Fruit fly (Drosophila melanogaster) whole organism, prepupa: ENCODE measurements around the gene CG33333.

Source experiments
- Blimp-1 ChIP-seq: fragments of 200-800 bp; sonication (Bioruptor generic); optimal IDR thresholded peaks from 3 replicates; lab custom pipeline; 2017; ENCODE audit warnings: missing biosample characterization, missing genetic modification characterization, mild to moderate bottlenecking, moderate library complexity, missing genetic modification reagents
- CG10631 ChIP-seq: fragments of 200-800 bp; sonication (Bioruptor generic); optimal IDR thresholded peaks from 2 replicates; lab custom pipeline; 2016; ENCODE audit warnings: missing biosample characterization, missing genetic modification characterization
- CG10669 ChIP-seq: fragments of 200-800 bp; sonication (Bioruptor generic); optimal IDR thresholded peaks from 3 replicates; lab custom pipeline; 2018; ENCODE audit warnings: missing biosample characterization, mild to moderate bottlenecking, missing genetic modification characterization, moderate library complexity
- CG11294 ChIP-seq: fragments of 200-800 bp; sonication (Bioruptor generic); IDR thresholded peaks from 2 replicates; pipeline ENCODE4 v1.3.6; 2022; ENCODE audit warnings: missing biosample characterization, missing genetic modification characterization
- CG11762 ChIP-seq: fragments of 200-800 bp; sonication (Bioruptor generic); optimal IDR thresholded peaks from 3 replicates; lab custom pipeline; 2016; ENCODE audit warnings: missing biosample characterization, missing genetic modification characterization; ENCODE audit not compliant: insufficient read depth
- CG11902 ChIP-seq: fragments of 200-800 bp; sonication (Bioruptor generic); optimal IDR thresholded peaks from 3 replicates; lab custom pipeline; 2016; ENCODE audit warnings: missing biosample characterization, missing genetic modification characterization
- CG15336 ChIP-seq: fragments of 200-800 bp; sonication (Bioruptor generic); IDR thresholded peaks from 2 replicates; pipeline ENCODE4 v1.3.6; 2022; ENCODE audit warnings: missing biosample characterization, missing genetic modification characterization
- CG1621 ChIP-seq: fragments of 200-800 bp; sonication (Bioruptor generic); optimal IDR thresholded peaks from 3 replicates; lab custom pipeline; 2018; ENCODE audit warnings: missing biosample characterization, mild to moderate bottlenecking, missing genetic modification characterization
- CG31627 ChIP-seq: fragments of 200-800 bp; sonication (Bioruptor generic); optimal IDR thresholded peaks from 3 replicates; lab custom pipeline; 2016; ENCODE audit warnings: missing biosample characterization, missing genetic modification characterization
- CG32006 ChIP-seq: fragments of 200-800 bp; sonication (Bioruptor generic); optimal IDR thresholded peaks from 3 replicates; lab custom pipeline; 2017; ENCODE audit warnings: missing biosample characterization, mild to moderate bottlenecking, missing genetic modification characterization
- CG6163 ChIP-seq: fragments of 200-800 bp; sonication (Bioruptor generic); IDR thresholded peaks from 3 replicates; pipeline ENCODE4 v1.3.6; 2022; ENCODE audit warnings: missing biosample characterization, missing genetic modification characterization
- CG6276 ChIP-seq: fragments of 200-800 bp; sonication (Bioruptor generic); optimal IDR thresholded peaks from 2 replicates; lab custom pipeline; 2017; ENCODE audit warnings: missing biosample characterization, mild to moderate bottlenecking, missing genetic modification characterization
- CG8119 ChIP-seq: fragments of 200-800 bp; sonication (Bioruptor generic); IDR thresholded peaks from 3 replicates; pipeline ENCODE4 v1.3.6; 2022; ENCODE audit warnings: missing biosample characterization, missing genetic modification characterization
- CG8319 ChIP-seq: fragments of 200-800 bp; sonication (Bioruptor generic); optimal IDR thresholded peaks from 3 replicates; lab custom pipeline; 2016; ENCODE audit warnings: missing biosample characterization, missing genetic modification characterization
- CG8632 ChIP-seq: fragments of 200-800 bp; sonication (Bioruptor generic); optimal IDR thresholded peaks from 3 replicates; lab custom pipeline; 2016; ENCODE audit warnings: missing biosample characterization, missing genetic modification characterization
- CG9139 ChIP-seq: fragments of 200-800 bp; sonication (Bioruptor generic); optimal IDR thresholded peaks from 3 replicates; lab custom pipeline; 2017; ENCODE audit warnings: missing biosample characterization, mild to moderate bottlenecking, missing genetic modification characterization
- Eip75B ChIP-seq: fragments of 200-800 bp; sonication (Bioruptor generic); optimal IDR thresholded peaks from 3 replicates; lab custom pipeline; 2016; ENCODE audit warnings: missing biosample characterization, missing genetic modification characterization
- Eip78C ChIP-seq: fragments of 200-800 bp; sonication (Bioruptor generic); peaks from one replicate; lab custom pipeline; 2016; ENCODE audit warnings: missing biosample characterization, missing genetic modification characterization
- Ets96B ChIP-seq: fragments of 200-800 bp; optimal IDR thresholded peaks from 2 replicates; lab custom pipeline; 2019; ENCODE audit warnings: missing biosample characterization, mild to moderate bottlenecking, missing genetic modification characterization, moderate library complexity
- Gug ChIP-seq: fragments of 200-800 bp; sonication (Bioruptor generic); IDR thresholded peaks from 2 replicates; pipeline ENCODE4 v1.3.6; 2022; ENCODE audit warnings: missing biosample characterization, missing genetic modification characterization
- Lpt ChIP-seq: fragments of 200-800 bp; sonication (Bioruptor generic); optimal IDR thresholded peaks from 3 replicates; lab custom pipeline; 2016; ENCODE audit warnings: missing biosample characterization, missing genetic modification characterization
- Met ChIP-seq: fragments of 200-800 bp; sonication (Bioruptor generic); optimal IDR thresholded peaks from 3 replicates; lab custom pipeline; 2016; ENCODE audit warnings: missing biosample characterization, missing genetic modification characterization
- Smox ChIP-seq: fragments of 200-800 bp; sonication (Bioruptor generic); optimal IDR thresholded peaks from 3 replicates; lab custom pipeline; 2016; ENCODE audit warnings: missing biosample characterization, missing genetic modification characterization
- Sox102F ChIP-seq: fragments of 200-800 bp; sonication (Bioruptor generic); optimal IDR thresholded peaks from 2 replicates; lab custom pipeline; 2016; ENCODE audit warnings: missing biosample characterization, mild to moderate bottlenecking, missing genetic modification characterization
- Sox14 ChIP-seq: fragments of 200-800 bp; sonication (Bioruptor generic); optimal IDR thresholded peaks from 3 replicates; lab custom pipeline; 2016; ENCODE audit warnings: missing biosample characterization, missing genetic modification characterization
- achi ChIP-seq: fragments of 200-800 bp; sonication (Bioruptor generic); optimal IDR thresholded peaks from 3 replicates; lab custom pipeline; 2016; ENCODE audit warnings: missing biosample characterization, missing genetic modification characterization
- acj6 ChIP-seq: fragments of 200-800 bp; sonication (Bioruptor generic); optimal IDR thresholded peaks from 3 replicates; lab custom pipeline; 2016; ENCODE audit warnings: missing biosample characterization, missing genetic modification characterization
- dsx ChIP-seq: fragments of 200-800 bp; optimal IDR thresholded peaks from 3 replicates; lab custom pipeline; 2019; ENCODE audit warnings: missing biosample characterization, mild to moderate bottlenecking, missing genetic modification characterization, moderate library complexity; ENCODE audit not compliant: poor library complexity, severe bottlenecking
- eg ChIP-seq: fragments of 200-800 bp; sonication (Bioruptor generic); IDR thresholded peaks from 3 replicates; pipeline ENCODE4 v1.3.6; 2022; ENCODE audit warnings: missing biosample characterization, missing genetic modification characterization
- fd85E ChIP-seq: fragments of 200-800 bp; sonication (Bioruptor generic); optimal IDR thresholded peaks from 3 replicates; lab custom pipeline; 2016; ENCODE audit warnings: missing biosample characterization, missing genetic modification characterization
- fkh ChIP-seq: fragments of 200-800 bp; sonication (Bioruptor generic); optimal IDR thresholded peaks from 3 replicates; lab custom pipeline; 2017; ENCODE audit warnings: missing biosample characterization, mild to moderate bottlenecking, missing genetic modification characterization, moderate library complexity
- net ChIP-seq: fragments of 200-800 bp; sonication (Bioruptor generic); optimal IDR thresholded peaks from 3 replicates; lab custom pipeline; 2016; ENCODE audit warnings: missing biosample characterization, missing genetic modification characterization
- salr ChIP-seq, 2 experiments: fragments of 200-800 bp; sonication (Bioruptor generic); optimal IDR thresholded peaks; 3 replicates each; lab custom pipeline; 2016 to 2018; ENCODE audit warnings: missing biosample characterization in 2 of 2, missing genetic modification characterization in 2 of 2, mild to moderate bottlenecking in 1 of 2
- svp ChIP-seq: fragments of 200-800 bp; sonication (Bioruptor generic); peaks from one replicate; lab custom pipeline; 2016; ENCODE audit warnings: missing biosample characterization, missing genetic modification characterization
- topi ChIP-seq: fragments of 200-800 bp; sonication (Bioruptor generic); optimal IDR thresholded peaks from 3 replicates; lab custom pipeline; 2016; ENCODE audit warnings: missing biosample characterization, missing genetic modification characterization
- vri ChIP-seq: fragments of 200-800 bp; sonication (Bioruptor generic); optimal IDR thresholded peaks from 3 replicates; lab custom pipeline; 2016; ENCODE audit warnings: missing biosample characterization, mild to moderate bottlenecking, missing genetic modification characterization

Gene CG33333

DNA sequence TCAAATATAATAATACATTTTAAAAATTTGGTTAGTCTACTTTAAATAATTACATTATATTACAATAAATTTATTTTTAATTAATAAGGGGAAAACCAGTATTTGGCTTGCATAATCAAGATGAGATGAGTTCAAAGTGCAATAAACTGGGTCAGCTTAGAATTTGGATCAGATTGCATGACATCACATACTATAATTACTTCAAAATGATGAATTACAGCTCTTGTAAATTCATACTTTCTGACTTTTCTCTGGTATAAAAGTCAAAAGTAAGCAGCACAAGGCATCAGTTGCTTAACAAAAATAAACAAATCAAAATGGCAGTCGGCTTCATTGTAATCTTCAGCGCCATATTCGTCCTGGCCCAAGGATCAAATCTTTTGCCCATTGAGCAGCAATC, at the start of gene CG33333:
CG33333 (plus strand) TSS at position 301 of the 400 bp plus-strand sequence.
- TF ChIP-seq CG10669 (GFP tag; lab: Kevin White, UChicago) (no peak), Eip75B (GFP tag; lab: Kevin White, UChicago) (no peak), Sox14 (no peak), CG9139 (GFP tag; lab: Kevin White, UChicago) (no peak), Smox (GFP tag; lab: Kevin White, UChicago) (no peak), Gug (GFP tag; lab: Robert Waterston, UW) (no peak), salr (GFP tag; optimal IDR thresholded peaks at IDR 0.05; lab: Kevin White, UChicago) (no peak), topi (GFP tag; lab: Kevin White, UChicago) (no peak)

DNA sequence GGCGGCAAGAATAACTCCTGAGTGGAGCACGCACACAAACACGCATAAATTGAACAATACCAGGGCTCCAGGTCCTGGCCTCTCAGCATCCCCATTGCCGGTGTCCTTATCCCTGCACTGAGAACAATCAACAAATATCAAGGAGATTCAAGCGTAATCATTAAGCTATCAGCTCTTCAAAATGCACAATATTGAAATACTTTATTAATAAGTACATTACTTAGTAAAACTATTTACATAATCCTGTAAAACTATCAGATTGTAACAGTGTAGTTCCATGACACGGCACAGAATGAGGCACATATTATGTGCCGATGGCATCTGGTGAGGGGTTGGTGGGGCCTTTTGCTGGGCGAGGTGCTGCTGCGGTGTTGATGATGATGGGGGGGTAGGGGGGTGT, 46.2 kb upstream of the CG33333 start:
- TF ChIP-seq Met (GFP tag; lab: Kevin White, UChicago), result no peak
- TF ChIP-seq CG8119, result peak; percentile 53; the same call in 1 of the 3 replicates
- peak; percentile 4 for TF ChIP-seq CG10669 (GFP tag; lab: Kevin White, UChicago)
- TF ChIP-seq CG11902 (GFP tag; lab: Kevin White, UChicago), result no peak
- TF ChIP-seq Gug (GFP tag; lab: Robert Waterston, UW), result no peak
- TF ChIP-seq Lpt (GFP tag; lab: Kevin White, UChicago), result no peak
- no peak for TF ChIP-seq vri (GFP tag; lab: Kevin White, UChicago)
- TF ChIP-seq CG15336 (GFP tag; lab: Robert Waterston, UW), result peak; percentile 35; the same call in 1 of the 2 replicates
- peak; percentile 55; the same call in 2 of the 3 replicates for TF ChIP-seq eg
- no peak for TF ChIP-seq CG8632 (GFP tag; lab: Kevin White, UChicago)
- TF ChIP-seq CG32006 (GFP tag; lab: Kevin White, UChicago), result peak; percentile 38
- no peak for TF ChIP-seq fd85E (GFP tag; lab: Kevin White, UChicago)
- peak; percentile 16; the same call in 1 of the 2 replicates for TF ChIP-seq CG11294 (GFP tag; lab: Robert Waterston, UW)
- peak; percentile 12 for TF ChIP-seq CG6276 (GFP tag; lab: Kevin White, UChicago)
- TF ChIP-seq CG1621, result no peak
- 0 out of 3 replicates have a peak, but pooled peaks have one; percentile 36 for TF ChIP-seq CG6163 (GFP tag; lab: Robert Waterston, UW)
- TF ChIP-seq acj6, result no peak
- TF ChIP-seq CG8319, result no peak
- no peak for TF ChIP-seq net (GFP tag; lab: Kevin White, UChicago)
- no peak for TF ChIP-seq CG10631 (GFP tag; lab: Kevin White, UChicago)
- TF ChIP-seq Ets96B, result peak; percentile 23
- TF ChIP-seq CG11762 (GFP tag; lab: Kevin White, UChicago), result no peak
- no peak for TF ChIP-seq fkh (GFP tag; lab: Kevin White, UChicago)
- no peak for TF ChIP-seq Eip78C (GFP tag; lab: Kevin White, UChicago)
- no peak for TF ChIP-seq Smox (GFP tag; lab: Kevin White, UChicago)

DNA sequence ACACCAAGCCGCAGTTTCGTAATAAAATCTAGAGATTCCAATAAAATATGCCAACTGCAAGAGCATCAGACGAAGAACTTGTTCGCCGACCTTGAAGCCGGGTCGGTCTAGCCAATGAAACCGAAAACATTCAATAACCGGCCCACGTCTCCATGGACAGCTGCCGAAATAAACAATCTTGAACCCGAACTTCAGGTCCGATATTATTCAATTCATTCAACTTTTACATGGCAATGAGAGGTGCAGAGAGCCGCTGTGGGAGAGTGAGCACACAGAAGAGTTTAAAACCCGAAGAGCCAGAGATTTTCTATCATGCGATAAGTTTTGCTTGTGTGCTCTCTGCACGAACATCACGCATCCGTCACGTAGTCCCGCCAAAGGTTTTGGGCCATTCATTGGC, 39.8 kb upstream of the CG33333 start:
- TF ChIP-seq CG31627 (GFP tag; lab: Kevin White, UChicago), result no peak
- peak; percentile 9 for TF ChIP-seq Blimp-1 (GFP tag; lab: Kevin White, UChicago)

dm6 chr3R:17379051-17379450, 38.2 kb upstream of the CG33333 start:
- no peak for TF ChIP-seq achi (GFP tag; lab: Kevin White, UChicago)
- 0 out of 3 replicates have a peak, but pooled peaks have one; percentile 22 for TF ChIP-seq eg
- peak; percentile 58 for TF ChIP-seq svp (GFP tag; lab: Kevin White, UChicago)

DNA sequence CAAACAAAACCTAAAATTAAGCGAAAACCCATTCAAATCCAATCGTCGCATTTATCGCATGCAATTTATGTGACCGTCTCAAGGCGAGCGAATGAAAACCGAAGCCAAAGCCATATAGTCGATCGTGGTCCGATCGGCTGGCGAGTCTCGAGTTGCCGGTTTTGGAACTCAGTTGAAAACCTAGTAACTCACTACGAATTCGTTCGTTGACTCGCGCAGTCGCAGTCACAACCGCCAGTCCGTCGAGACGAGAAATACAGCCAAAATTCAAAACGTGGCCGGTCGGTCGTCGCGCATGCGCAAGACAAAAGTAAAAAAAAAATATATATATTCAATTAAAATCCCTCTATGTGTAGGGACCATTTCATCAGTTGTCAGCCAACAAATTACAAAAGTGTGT, 37.5 kb upstream of the CG33333 start, which contains the start of gene lute:
lute (plus strand) TSS at position 203 of the 400 bp plus-strand sequence.
- no peak for TF ChIP-seq vri (GFP tag; lab: Kevin White, UChicago)
- TF ChIP-seq Eip78C (GFP tag; lab: Kevin White, UChicago), result peak; percentile 59
- no peak for TF ChIP-seq dsx (GFP tag; lab: Kevin White, UChicago)
- 0 out of 3 replicates have a peak, but pooled peaks have one; percentile 24 for TF ChIP-seq CG6163 (GFP tag; lab: Robert Waterston, UW)
- TF ChIP-seq eg, result no peak
- peak; percentile 4 for TF ChIP-seq Sox102F (GFP tag; lab: Kevin White, UChicago)
- TF ChIP-seq, all 60 proteins: peak for 3
